Worm (Caenorhabditis elegans): ENCODE measurements around the gene W01B6.4.

DNA sequence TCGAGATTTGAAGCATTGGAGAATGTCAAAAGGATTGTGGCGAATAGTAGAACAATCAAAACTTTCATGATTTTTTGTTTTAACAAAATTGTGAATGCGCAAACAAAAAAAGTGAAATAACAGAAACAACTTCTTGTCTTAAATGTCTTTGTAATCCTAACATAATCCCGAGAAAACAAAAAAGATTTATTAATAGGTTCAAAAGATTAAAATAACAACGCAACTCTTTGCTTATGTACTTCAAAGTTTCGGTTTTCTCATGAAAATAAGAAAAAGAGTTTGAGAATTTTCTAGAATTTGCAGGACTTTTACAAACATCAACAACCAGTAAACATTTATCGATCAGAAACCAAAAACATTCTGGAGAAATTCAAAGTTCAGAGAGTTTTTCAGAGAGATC is 14.5 kb downstream of the W01B6.4 start, which contains the start of gene ttr-39:
- TF ChIP-seq mep-1 (tag; optimal IDR thresholded peaks at IDR 0.05) (no peak), ztf-11 (tag; optimal IDR thresholded peaks at IDR 0.05) (no peak), unc-39 (tag; optimal IDR thresholded peaks at IDR 0.05) (no peak), hif-1 (tag; optimal IDR thresholded peaks at IDR 0.05) (no peak), snpc-4 (tag; optimal IDR thresholded peaks at IDR 0.05) (no peak), nhr-28 (tag; optimal IDR thresholded peaks at IDR 0.05) (no peak), hlh-30 (tag; optimal IDR thresholded peaks at IDR 0.05; ENCODE audit: insufficient read depth) (no peak), ceh-82 (tag; optimal IDR thresholded peaks at IDR 0.05) (no peak)
